Worm (Caenorhabditis elegans): Measurements from ENCODE around the gene srz-44.
"Not testable (repeated sequence)": the region's sequence is repeated elsewhere in the genome, so short reads cannot be mapped to it uniquely, and the experiment has no call there.

srz-44 gene

ce11 chrV:15602253-15602652, 36.5 kb downstream of the srz-44 start, which contains the start of gene fbxa-152:
fbxa-152 (minus strand) TSS chrV:15602353.
- TF ChIP-seq isw-1 (GFP tag; IDR thresholded peaks at IDR 0.05) (no peak), lin-14 (GFP tag; optimal IDR thresholded peaks at IDR 0.05) (peak; percentile 22), nhr-90 (tag; optimal IDR thresholded peaks at IDR 0.05; ENCODE audit: poor library complexity) (no peak)

DNA sequence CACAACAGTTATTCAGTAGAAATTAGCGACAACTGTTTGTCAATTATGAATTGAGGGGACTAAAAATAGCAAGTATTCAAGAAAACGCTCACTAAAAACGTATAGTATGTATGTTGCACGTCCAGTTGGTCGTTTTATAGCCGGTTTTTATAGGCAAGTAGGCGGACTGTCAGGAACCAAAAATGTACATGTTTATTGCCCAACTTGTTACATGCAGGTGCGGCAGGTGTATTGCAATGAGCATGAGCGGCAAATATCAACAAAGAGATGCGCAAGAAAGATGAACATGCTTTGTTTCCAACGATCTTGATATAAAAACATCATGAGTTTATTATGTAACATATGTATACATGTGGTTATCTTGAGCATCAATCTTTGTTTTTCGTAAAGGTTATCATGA, 39.0 kb downstream of the srz-44 start, which contains the start of gene B0391.14:
Gene B0391.14 (minus strand): TSS at position 101 of the 400 bp plus-strand sequence.
- not testable (repeated sequence) for TF ChIP-seq swsn-7 (tag; optimal IDR thresholded peaks at IDR 0.05); mdl-1 (tag; optimal IDR thresholded peaks at IDR 0.05); lin-14 (GFP tag; optimal IDR thresholded peaks at IDR 0.05)

DNA sequence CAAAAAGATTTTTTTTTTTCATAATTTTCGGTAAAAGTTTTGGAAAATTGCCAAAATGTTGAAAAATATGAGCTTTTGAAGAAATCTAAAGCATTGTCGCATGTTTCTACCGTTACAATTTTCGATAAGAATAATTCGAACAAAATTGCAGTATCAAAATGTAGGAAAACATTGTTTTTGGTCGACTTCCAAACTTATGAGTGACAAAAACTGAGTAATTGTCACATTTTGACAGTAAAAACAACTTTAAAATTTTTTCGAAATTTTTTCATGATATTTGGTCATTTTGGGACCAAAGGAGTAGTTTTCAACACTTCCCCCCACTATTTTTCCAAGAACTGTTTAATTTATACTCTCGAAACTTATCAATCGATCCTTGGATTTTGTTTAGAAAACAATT, 44.2 kb downstream of the srz-44 start, which contains the start of gene fbxa-139:
Gene fbxa-139 (minus strand): TSS at position 101 of the 400 bp plus-strand sequence.
- TF ChIP-seq lin-13 (GFP tag; optimal IDR thresholded peaks at IDR 0.05) (no peak), fkh-8 (tag; optimal IDR thresholded peaks at IDR 0.05) (no peak), nhr-77 (tag; optimal IDR thresholded peaks at IDR 0.05) (no peak), sox-4 (tag; optimal IDR thresholded peaks at IDR 0.05) (no peak), mep-1 (tag; optimal IDR thresholded peaks at IDR 0.05) (no peak)

DNA sequence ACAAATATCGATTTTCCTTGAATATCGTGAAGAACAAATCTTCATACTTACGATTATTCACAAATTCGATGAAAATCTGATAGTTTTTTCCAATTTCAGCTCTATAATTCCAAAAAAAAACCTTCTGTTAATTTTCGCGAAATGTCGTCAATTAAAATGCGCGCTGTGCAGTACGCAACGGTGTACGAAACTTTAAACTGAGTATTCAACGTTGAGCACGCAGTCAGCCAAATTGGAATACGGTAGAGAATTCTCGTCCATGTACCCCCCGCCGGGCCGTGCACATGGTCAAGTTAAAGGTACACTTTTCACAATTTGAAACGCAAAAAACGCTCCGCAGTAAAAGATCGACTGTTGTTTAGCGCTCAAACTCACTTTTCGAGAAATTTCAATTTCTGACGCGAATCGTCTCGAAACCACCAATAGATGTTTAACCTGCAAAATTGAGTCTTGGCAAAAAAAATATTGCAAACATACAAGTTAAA, 48.5 kb downstream of the srz-44 start, which contains the start of gene F28F8.7:
Gene F28F8.7 (minus strand): TSS at position 435 of the 485 bp plus-strand sequence.
- TF ChIP-seq lin-14 (GFP tag; optimal IDR thresholded peaks at IDR 0.05) (peak; percentile 65), nhr-85 (tag) (peak; percentile 79), nhr-90 (tag; optimal IDR thresholded peaks at IDR 0.05; ENCODE audit: poor library complexity) (peak; percentile 66), ceh-8 (GFP tag; optimal IDR thresholded peaks at IDR 0.05) (peak; percentile 4), mab-9 (GFP tag; IDR thresholded peaks at IDR 0.05) (peak; percentile 75), fkh-4 (tag; optimal IDR thresholded peaks at IDR 0.05; ENCODE audit: borderline replicate concordance) (peak; percentile 16), isw-1 (GFP tag; IDR thresholded peaks at IDR 0.05) (peak; percentile 53), lin-15B (tag; optimal IDR thresholded peaks at IDR 0.05) (peak; percentile 32), unc-98 (GFP tag; IDR thresholded peaks at IDR 0.05) (peak; percentile 62; the same call in 1 of the 2 replicates), nhr-19 (GFP tag; conservative IDR thresholded peaks at IDR 0.05) (peak; percentile 94), nhr-47 (tag; optimal IDR thresholded peaks at IDR 0.05) (peak; percentile 90), lsy-2 (tag; optimal IDR thresholded peaks at IDR 0.05) (peak; percentile 89 to 92), dsc-1 (tag; optimal IDR thresholded peaks at IDR 0.05) (peak; percentile 64), snu-23 (GFP tag; optimal IDR thresholded peaks at IDR 0.05) (peak; percentile 78), rnt-1 (tag; optimal IDR thresholded peaks at IDR 0.05) (peak; percentile 49), tbx-2 (tag; optimal IDR thresholded peaks at IDR 0.05) (peak; percentile 19), ceh-88 (GFP tag; IDR thresholded peaks at IDR 0.05) (peak; percentile 74), zip-4 (GFP tag; optimal IDR thresholded peaks at IDR 0.05) (peak; percentile 41), nhr-71 (tag; optimal IDR thresholded peaks at IDR 0.05) (peak; percentile 86), irx-1 (tag; optimal IDR thresholded peaks at IDR 0.05) (peak; percentile 14), swsn-7 (tag; optimal IDR thresholded peaks at IDR 0.05) (peak; percentile 55), fkh-8 (tag; optimal IDR thresholded peaks at IDR 0.05) (peak; percentile 48), efl-1 (optimal IDR thresholded peaks at IDR 0.05) (peak; percentile 44 to 79), efl-1 (GFP tag; optimal IDR thresholded peaks at IDR 0.05 in 1 of 2) (peak; percentile 63 to 94), elt-2 (tag; optimal IDR thresholded peaks at IDR 0.05) (peak; percentile 57), lin-35 (GFP tag; optimal IDR thresholded peaks at IDR 0.05) (peak; percentile 0 to 36), nhr-20 (tag; optimal IDR thresholded peaks at IDR 0.05) (peak; percentile 64), F16B12.6 (tag; optimal IDR thresholded peaks at IDR 0.05) (peak; percentile 20), lir-3 (tag; optimal IDR thresholded peaks at IDR 0.05; ENCODE audit: poor library complexity) (peak; percentile 82), nhr-77 (tag; optimal IDR thresholded peaks at IDR 0.05) (peak; percentile 35), unc-86 (tag; optimal IDR thresholded peaks at IDR 0.05) (peak; percentile 36), egl-13 (tag; optimal IDR thresholded peaks at IDR 0.05) (peak; percentile 67), grh-1 (GFP tag; IDR thresholded peaks at IDR 0.05) (peak; percentile 78), dpl-1 (GFP tag; optimal IDR thresholded peaks at IDR 0.05) (peak in 2 of 3 experiments; percentile 52 to 58), xbp-1 (tag; optimal IDR thresholded peaks at IDR 0.05) (peak; percentile 72), nhr-11 (tag; optimal IDR thresholded peaks at IDR 0.05) (peak; percentile 8)
